Worm (Caenorhabditis elegans): ENCODE measurements around the gene arrd-2.

ce11 chrII:9418843-9419532, 11.4 kb downstream of the arrd-2 start:
- TF ChIP-seq zag-1 (tag; optimal IDR thresholded peaks at IDR 0.05) (no peak), hpl-2 (GFP tag; optimal IDR thresholded peaks at IDR 0.05) (no peak), dsc-1 (tag; optimal IDR thresholded peaks at IDR 0.05) (no peak), sox-4 (tag; optimal IDR thresholded peaks at IDR 0.05) (no peak)
